Fruit fly (Drosophila melanogaster) whole organism, adult: ENCODE data around the gene GstD9.

Source experiments
- CG12768 ChIP-seq: fragments of 200-800 bp; sonication (Bioruptor generic); optimal IDR thresholded peaks from 2 replicates; lab custom pipeline; 2017; ENCODE audit warnings: missing biosample characterization, missing genetic modification characterization, mild to moderate bottlenecking, moderate library complexity, missing genetic modification reagents
- CG1620 ChIP-seq: fragments of 200-800 bp; sonication (Bioruptor generic); optimal IDR thresholded peaks from 2 replicates; lab custom pipeline; 2016; ENCODE audit warnings: missing biosample characterization, missing genetic modification characterization
- CG5204 ChIP-seq: fragments of 200-800 bp; sonication (Bioruptor generic); optimal IDR thresholded peaks from 2 replicates; lab custom pipeline; 2016; ENCODE audit warnings: missing biosample characterization, missing genetic modification characterization
- CG7045 ChIP-seq: fragments of 200-800 bp; sonication (Bioruptor generic); optimal IDR thresholded peaks from 2 replicates; lab custom pipeline; 2017; ENCODE audit warnings: missing biosample characterization, mild to moderate bottlenecking, missing genetic modification characterization
- CG7101 ChIP-seq: fragments of 200-800 bp; sonication (Bioruptor generic); optimal IDR thresholded peaks from 2 replicates; lab custom pipeline; 2018; ENCODE audit warnings: missing biosample characterization, mild to moderate bottlenecking, missing genetic modification characterization, moderate library complexity
- Crg-1 ChIP-seq: fragments of 200-800 bp; sonication (Bioruptor generic); optimal IDR thresholded peaks from 2 replicates; lab custom pipeline; 2016; ENCODE audit warnings: missing biosample characterization, missing genetic modification characterization
- Hr96 ChIP-seq: fragments of 200-800 bp; sonication (Bioruptor generic); optimal IDR thresholded peaks from 2 replicates; lab custom pipeline; 2016; ENCODE audit warnings: missing biosample characterization, missing genetic modification characterization
- cnc ChIP-seq, 2 experiments: fragments of >200 bp; optimal IDR thresholded peaks; 2 replicates each; lab custom pipeline; 2017
- kay ChIP-seq: fragments of 200-800 bp; sonication (Bioruptor generic); peaks from one replicate; lab custom pipeline; 2016; ENCODE audit warnings: missing biosample characterization, missing genetic modification characterization, borderline replicate concordance
- ovo ChIP-seq: fragments of 200-800 bp; sonication (Bioruptor generic); optimal IDR thresholded peaks from 2 replicates; lab custom pipeline; 2016; ENCODE audit warnings: missing biosample characterization, missing genetic modification characterization
- toe ChIP-seq: fragments of 200-800 bp; sonication (Bioruptor generic); optimal IDR thresholded peaks from 2 replicates; lab custom pipeline; 2016; ENCODE audit warnings: missing biosample characterization, missing genetic modification characterization

DNA sequence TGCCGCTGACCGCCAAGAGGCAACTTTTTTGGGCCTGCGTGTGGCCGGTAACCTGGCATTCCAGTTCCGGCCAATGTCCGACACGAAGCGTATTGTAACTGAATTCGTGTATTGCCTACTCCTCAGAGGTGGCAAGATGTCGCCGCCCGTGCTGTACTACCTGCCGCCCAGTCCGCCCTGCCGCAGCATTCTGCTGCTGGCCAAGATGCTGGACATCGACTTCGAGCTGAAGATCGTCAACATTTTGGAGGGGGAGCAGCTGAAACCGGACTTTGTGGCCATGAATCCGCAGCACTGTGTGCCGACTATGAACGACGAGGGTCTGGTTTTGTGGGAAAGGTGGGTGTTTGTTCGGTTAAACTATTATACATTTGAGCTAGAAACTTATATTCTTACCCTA lies 16.9 kb upstream of the GstD9 start:
- no peak for TF ChIP-seq CG5204
- no peak for TF ChIP-seq Hr96 (GFP tag; lab: Kevin White, UChicago)
- no peak for TF ChIP-seq CG7045 (GFP tag; lab: Kevin White, UChicago)
- no peak for TF ChIP-seq CG7101 (tag; lab: Kevin White, UChicago)
- no peak for TF ChIP-seq CG12768
- TF ChIP-seq cnc (optimal IDR thresholded peaks at IDR 0.05; lab: Kevin White, UChicago), result no peak
- no peak for TF ChIP-seq kay (GFP tag; lab: Kevin White, UChicago)
- no peak for TF ChIP-seq CG1620
- TF ChIP-seq toe (GFP tag; lab: Kevin White, UChicago), result no peak
- TF ChIP-seq ovo (GFP tag; lab: Kevin White, UChicago), result no peak
- TF ChIP-seq Crg-1, result no peak
